Fruit fly (Drosophila melanogaster) whole organism, embryonic: ENCODE results near the gene kri.

ENCODE experiments used
- Ada2b ChIP-seq: fragments of 200-800 bp; sonication (Bioruptor generic); IDR thresholded peaks from 2 replicates; pipeline ENCODE4 v1.3.6; 2022; ENCODE audit warnings: missing biosample characterization, missing genetic modification characterization
- Atf-2 ChIP-seq: fragments of 200-800 bp; sonication (Bioruptor generic); optimal IDR thresholded peaks from 2 replicates; lab custom pipeline; 2016; ENCODE audit warnings: missing biosample characterization, missing genetic modification characterization
- BEAF-32 ChIP-seq: fragments of 200-800 bp; sonication (Bioruptor generic); optimal IDR thresholded peaks from 3 replicates; lab custom pipeline; 2017; ENCODE audit warnings: missing biosample characterization, missing genetic modification characterization, mild to moderate bottlenecking, moderate library complexity, missing genetic modification reagents
- CG11723 ChIP-seq: fragments of 200-800 bp; sonication (Bioruptor generic); optimal IDR thresholded peaks from 2 replicates; lab custom pipeline; 2017; ENCODE audit warnings: missing biosample characterization, mild to moderate bottlenecking, missing genetic modification characterization
- CG12299 ChIP-seq: fragments of 200-800 bp; sonication (Bioruptor generic); optimal IDR thresholded peaks from 2 replicates; lab custom pipeline; 2018; ENCODE audit warnings: missing biosample characterization, mild to moderate bottlenecking, missing genetic modification characterization
- CG12744 ChIP-seq: fragments of 200-800 bp; sonication (Bioruptor generic); optimal IDR thresholded peaks from 2 replicates; lab custom pipeline; 2016; ENCODE audit warnings: missing biosample characterization, missing genetic modification characterization
- CG13424 ChIP-seq: fragments of 200-800 bp; sonication (Bioruptor generic); optimal IDR thresholded peaks from 2 replicates; lab custom pipeline; 2019; ENCODE audit warnings: missing biosample characterization, mild to moderate bottlenecking, missing genetic modification characterization, moderate library complexity
- CG14667 ChIP-seq: fragments of 200-800 bp; sonication (Bioruptor generic); IDR thresholded peaks from 2 replicates; pipeline ENCODE4 v1.3.6; 2022; ENCODE audit warnings: missing biosample characterization, missing genetic modification characterization
- CG15479 ChIP-seq: fragments of 200-800 bp; sonication (Bioruptor generic); optimal IDR thresholded peaks from 3 replicates; lab custom pipeline; 2019; ENCODE audit warnings: missing biosample characterization, mild to moderate bottlenecking, missing genetic modification characterization, moderate library complexity
- CG1602 ChIP-seq: fragments of 200-800 bp; sonication (Bioruptor generic); optimal IDR thresholded peaks from 3 replicates; lab custom pipeline; 2016; ENCODE audit warnings: missing biosample characterization, missing genetic modification characterization
- CG17829 ChIP-seq: fragments of 200-800 bp; optimal IDR thresholded peaks from 2 replicates; lab custom pipeline; 2019; ENCODE audit warnings: missing biosample characterization, mild to moderate bottlenecking, missing genetic modification characterization, moderate library complexity
- CG18011 ChIP-seq: fragments of 200-800 bp; sonication (Bioruptor generic); optimal IDR thresholded peaks from 2 replicates; lab custom pipeline; 2017; ENCODE audit warnings: missing biosample characterization, missing genetic modification characterization, mild to moderate bottlenecking, moderate library complexity, missing genotype
- CG31441 ChIP-seq: fragments of 200-800 bp; sonication (Bioruptor generic); IDR thresholded peaks from 2 replicates; pipeline ENCODE4 v1.3.6; 2022; ENCODE audit warnings: missing biosample characterization, missing genetic modification characterization
- CG4328 ChIP-seq: fragments of 200-800 bp; sonication (Bioruptor generic); optimal IDR thresholded peaks from 3 replicates; lab custom pipeline; 2017; ENCODE audit warnings: missing biosample characterization, missing genetic modification reagents, missing genetic modification characterization
- CG6791 ChIP-seq: fragments of 200-800 bp; sonication (Bioruptor generic); IDR thresholded peaks from 3 replicates; pipeline ENCODE4 v1.3.6; 2022; ENCODE audit warnings: missing biosample characterization, missing genetic modification characterization; ENCODE audit not compliant: partially characterized antibody
- CG8089 ChIP-seq: fragments of 200-800 bp; sonication (Bioruptor generic); optimal IDR thresholded peaks from 3 replicates; lab custom pipeline; 2016; ENCODE audit warnings: missing biosample characterization, missing genetic modification characterization
- CG8924 ChIP-seq: fragments of 200-800 bp; optimal IDR thresholded peaks from 3 replicates; lab custom pipeline; 2019; ENCODE audit warnings: missing biosample characterization, mild to moderate bottlenecking, missing genetic modification characterization, moderate library complexity
- Deaf1 ChIP-seq: fragments of 200-800 bp; optimal IDR thresholded peaks from 3 replicates; lab custom pipeline; 2019; ENCODE audit warnings: missing biosample characterization, mild to moderate bottlenecking, missing genetic modification characterization, moderate library complexity
- Dfd ChIP-seq, 2 experiments: fragments of >200 bp; optimal IDR thresholded peaks; 2 replicates each; lab custom pipeline; 2017; ENCODE audit warnings: missing biosample characterization in 2 of 2, missing genetic modification characterization in 2 of 2
- Dref ChIP-seq: fragments of 200-800 bp; sonication (Bioruptor generic); IDR thresholded peaks from 2 replicates; pipeline ENCODE4 v1.3.6; 2022; ENCODE audit warnings: missing biosample characterization, missing genetic modification characterization
- Fer3 ChIP-seq: fragments of 200-800 bp; sonication (Bioruptor generic); optimal IDR thresholded peaks from 2 replicates; lab custom pipeline; 2018; ENCODE audit warnings: missing biosample characterization, mild to moderate bottlenecking, missing genetic modification characterization, moderate library complexity
- Hr3 ChIP-seq: fragments of 200-800 bp; sonication (Bioruptor generic); optimal IDR thresholded peaks from 3 replicates; lab custom pipeline; 2016; ENCODE audit warnings: missing biosample characterization, missing genetic modification characterization
- Hr51 ChIP-seq, 2 experiments: fragments of 200-800 bp; sonication (Bioruptor generic); optimal IDR thresholded peaks; 2 replicates in 1 of 2; 3 replicates in 1 of 2; lab custom pipeline; 2016 to 2018; ENCODE audit warnings: missing biosample characterization in 2 of 2, missing genetic modification characterization in 2 of 2, mild to moderate bottlenecking in 1 of 2, moderate library complexity in 1 of 2
- Pdp1 ChIP-seq, 2 experiments: fragments of 200-800 bp; sonication (Bioruptor generic); optimal IDR thresholded peaks; 3 replicates each; lab custom pipeline; 2016; ENCODE audit warnings: missing biosample characterization in 2 of 2, missing genetic modification characterization in 2 of 2, mild to moderate bottlenecking in 1 of 2, moderate library complexity in 1 of 2
- TFAM ChIP-seq: fragments of 200-800 bp; sonication (Bioruptor generic); optimal IDR thresholded peaks from 2 replicates; lab custom pipeline; 2017; ENCODE audit warnings: missing biosample characterization, missing genetic modification characterization, inconsistent platforms
- Xbp1 ChIP-seq: fragments of 200-800 bp; sonication (Bioruptor generic); optimal IDR thresholded peaks from 3 replicates; lab custom pipeline; 2016; ENCODE audit warnings: missing biosample characterization, mild to moderate bottlenecking, missing genetic modification characterization
- ab ChIP-seq: fragments of 200-800 bp; sonication (Bioruptor generic); optimal IDR thresholded peaks from 2 replicates; lab custom pipeline; 2016; ENCODE audit warnings: missing biosample characterization, missing genetic modification characterization
- chif ChIP-seq, 2 experiments: fragments of 200-800 bp; sonication (Bioruptor generic); optimal IDR thresholded peaks; 3 replicates each; lab custom pipeline; 2016; ENCODE audit warnings: missing biosample characterization in 2 of 2, missing genetic modification characterization in 2 of 2
- chinmo ChIP-seq: fragments of 200-800 bp; sonication (Bioruptor generic); IDR thresholded peaks from 4 replicates; pipeline ENCODE4 v1.3.6; 2022; ENCODE audit warnings: missing biosample characterization, missing genetic modification characterization; ENCODE audit not compliant: partially characterized antibody
- croc ChIP-seq: fragments of 200-800 bp; sonication (Bioruptor generic); conservative IDR thresholded peaks from 3 replicates; pipeline ENCODE4 v1.3.6; 2022; ENCODE audit warnings: missing biosample characterization, missing genetic modification characterization
- dmrt11E ChIP-seq: fragments of 200-800 bp; sonication (Bioruptor generic); optimal IDR thresholded peaks from 3 replicates; lab custom pipeline; 2018; ENCODE audit warnings: missing biosample characterization, mild to moderate bottlenecking, missing genetic modification characterization, moderate library complexity
- esg ChIP-seq: fragments of 200-800 bp; sonication (Bioruptor generic); conservative IDR thresholded peaks from 2 replicates; pipeline ENCODE4 v1.3.6; 2022; ENCODE audit warnings: missing biosample characterization, missing genetic modification characterization
- ewg ChIP-seq: fragments of 200-800 bp; sonication (Bioruptor generic); optimal IDR thresholded peaks from 3 replicates; lab custom pipeline; 2017; ENCODE audit warnings: mild to moderate bottlenecking, missing biosample characterization, missing genetic modification reagents, missing genetic modification characterization
- fd64A ChIP-seq: fragments of 200-800 bp; sonication (Bioruptor generic); optimal IDR thresholded peaks from 3 replicates; lab custom pipeline; 2018; ENCODE audit warnings: missing biosample characterization, mild to moderate bottlenecking, missing genetic modification characterization
- grn ChIP-seq: fragments of 200-800 bp; sonication (Bioruptor generic); optimal IDR thresholded peaks from 3 replicates; lab custom pipeline; 2017; ENCODE audit warnings: missing biosample characterization, missing genetic modification characterization
- her ChIP-seq: fragments of 200-800 bp; sonication (Bioruptor generic); optimal IDR thresholded peaks from 2 replicates; lab custom pipeline; 2016; ENCODE audit warnings: missing biosample characterization, missing genetic modification characterization
- mirr ChIP-seq: fragments of 200-800 bp; sonication (Bioruptor generic); optimal IDR thresholded peaks from 3 replicates; lab custom pipeline; 2018; ENCODE audit warnings: missing biosample characterization, mild to moderate bottlenecking, missing genetic modification characterization
- nerfin-2 ChIP-seq: fragments of 200-800 bp; sonication (Bioruptor generic); IDR thresholded peaks from 2 replicates; pipeline ENCODE4 v1.3.6; 2022; ENCODE audit warnings: missing biosample characterization, missing genetic modification characterization; ENCODE audit not compliant: partially characterized antibody
- pfk ChIP-seq: fragments of 200-800 bp; sonication (Bioruptor generic); optimal IDR thresholded peaks from 2 replicates; lab custom pipeline; 2018; ENCODE audit warnings: missing biosample characterization, mild to moderate bottlenecking, missing genetic modification characterization, moderate library complexity
- prd ChIP-seq, 3 experiments: fragments of >200 bp in 2 of 3; fragments of 200-800 bp in 1 of 3; sonication (Bioruptor generic) in 1 of 3; optimal IDR thresholded peaks in 2 of 3; IDR thresholded peaks in 1 of 3; 2 replicates in 2 of 3; 3 replicates in 1 of 3; pipeline versions ENCODE4 v1.3.6 to Lab custom; 2017 to 2022; ENCODE audit warnings: missing biosample characterization in 1 of 3, missing genetic modification characterization in 1 of 3
- sc ChIP-seq, 3 experiments: fragments of >200 bp in 2 of 3; fragments of 200-800 bp in 1 of 3; sonication (Bioruptor generic) in 1 of 3; optimal IDR thresholded peaks; 2 replicates in 2 of 3; 3 replicates in 1 of 3; lab custom pipeline; 2017; ENCODE audit warnings: mild to moderate bottlenecking in 1 of 3, missing biosample characterization in 1 of 3, missing genetic modification characterization in 1 of 3, missing genetic modification reagents in 1 of 3
- sna ChIP-seq: fragments of 200-800 bp; sonication (Bioruptor generic); IDR thresholded peaks from 2 replicates; pipeline ENCODE4 v1.3.6; 2022; ENCODE audit warnings: missing biosample characterization, missing genetic modification characterization; ENCODE audit not compliant: partially characterized antibody
- so ChIP-seq: fragments of 200-800 bp; sonication (Bioruptor generic); IDR thresholded peaks from 3 replicates; pipeline ENCODE4 v1.3.6; 2022; ENCODE audit warnings: missing biosample characterization, missing genetic modification characterization
- sug ChIP-seq: fragments of 200-800 bp; optimal IDR thresholded peaks from 2 replicates; lab custom pipeline; 2019; ENCODE audit warnings: missing biosample characterization, mild to moderate bottlenecking, missing genetic modification characterization, moderate library complexity
- tio ChIP-seq: fragments of 200-800 bp; sonication (Bioruptor generic); optimal IDR thresholded peaks from 2 replicates; lab custom pipeline; 2017; ENCODE audit warnings: missing biosample characterization, missing genetic modification characterization, inconsistent platforms
- tna ChIP-seq: fragments of 200-800 bp; sonication (Bioruptor generic); IDR thresholded peaks from 2 replicates; pipeline ENCODE4 v1.3.6; 2022; ENCODE audit warnings: missing biosample characterization, missing genetic modification characterization; ENCODE audit not compliant: partially characterized antibody
- toy ChIP-seq: fragments of 200-800 bp; sonication (Bioruptor generic); IDR thresholded peaks from 2 replicates; pipeline ENCODE4 v1.3.6; 2022; ENCODE audit warnings: missing biosample characterization, missing genetic modification characterization
- wdn ChIP-seq: fragments of 200-800 bp; sonication (Bioruptor generic); IDR thresholded peaks from 2 replicates; pipeline ENCODE4 v1.3.6; 2022; ENCODE audit warnings: missing biosample characterization, missing genetic modification characterization
- zfh2 ChIP-seq: fragments of 200-800 bp; sonication (Bioruptor generic); optimal IDR thresholded peaks from 2 replicates; lab custom pipeline; 2016; ENCODE audit warnings: missing biosample characterization, missing genetic modification characterization

Gene kri

dm6 chr3L:5813016-5813415 lies 2.2 kb downstream of the kri start, which contains the start of gene mad2 (continued):
- no peak for TF ChIP-seq CG12744 (GFP tag; lab: Kevin White, UChicago)
- TF ChIP-seq nerfin-2 (GFP tag; lab: Robert Waterston, UW): no peak
- TF ChIP-seq wdn (GFP tag; lab: Robert Waterston, UW): no peak
- TF ChIP-seq esg (GFP tag; lab: Robert Waterston, UW): no peak
- peak; percentile 25 for TF ChIP-seq sug (tag; lab: Kevin White, UChicago)
- peak; percentile 14 for TF ChIP-seq CG8924 (tag; lab: Kevin White, UChicago)
- no peak for TF ChIP-seq CG4328
- TF ChIP-seq CG11723: no peak
- no peak for TF ChIP-seq Ada2b
- no peak for TF ChIP-seq fd64A (GFP tag; lab: Kevin White, UChicago)
- TF ChIP-seq CG1602 (GFP tag; lab: Kevin White, UChicago): no peak
- TF ChIP-seq Dref (GFP tag; lab: Robert Waterston, UW): peak; percentile 96
- TF ChIP-seq CG13424 (tag; lab: Kevin White, UChicago): peak; percentile 35
- peak; percentile 25 for TF ChIP-seq CG17829 (tag; lab: Kevin White, UChicago)
- TF ChIP-seq sc (optimal IDR thresholded peaks at IDR 0.05; lab: Kevin White, UChicago): no peak
- no peak for TF ChIP-seq sc (GFP tag; optimal IDR thresholded peaks at IDR 0.05; lab: Kevin White, UChicago)
- no peak for TF ChIP-seq Fer3 (tag; lab: Kevin White, UChicago)
- no peak for TF ChIP-seq so (GFP tag; lab: Robert Waterston, UW)
- no peak for TF ChIP-seq toy
- no peak for TF ChIP-seq croc (GFP tag; lab: Robert Waterston, UW)
- peak; percentile 4 for TF ChIP-seq ewg (GFP tag; lab: Kevin White, UChicago)
- TF ChIP-seq Xbp1 (GFP tag; lab: Kevin White, UChicago): no peak
- peak; percentile 53; the same call in 1 of the 2 replicates for TF ChIP-seq tna
- TF ChIP-seq Deaf1 (tag; lab: Kevin White, UChicago): no peak
- no peak for TF ChIP-seq CG18011 (GFP tag; lab: Kevin White, UChicago)
- peak in 1 of 2 experiments; percentile 48 for TF ChIP-seq Pdp1 (GFP tag; optimal IDR thresholded peaks at IDR 0.05; lab: Kevin White, UChicago)
- peak; percentile 74 for TF ChIP-seq CG6791 (GFP tag; lab: Robert Waterston, UW)
- no peak for TF ChIP-seq Atf-2 (GFP tag; lab: Kevin White, UChicago)
- TF ChIP-seq TFAM (GFP tag; lab: Kevin White, UChicago): no peak
- TF ChIP-seq grn (GFP tag; lab: Kevin White, UChicago): no peak
- peak; percentile 15 for TF ChIP-seq CG12299 (tag; lab: Kevin White, UChicago)
- TF ChIP-seq CG31441: no peak
- no peak for TF ChIP-seq prd (optimal IDR thresholded peaks at IDR 0.05; lab: Kevin White, UChicago)
- no peak for TF ChIP-seq prd (GFP tag; IDR thresholded peaks at IDR 0.05; lab: Robert Waterston, UW)
- no peak for TF ChIP-seq Hr3 (GFP tag; lab: Kevin White, UChicago)
- no peak for TF ChIP-seq CG8089 (GFP tag; lab: Kevin White, UChicago)
- TF ChIP-seq pfk (GFP tag; lab: Kevin White, UChicago): no peak
- TF ChIP-seq tio (GFP tag; lab: Kevin White, UChicago): no peak
- peak; percentile 53; the same call in 1 of the 2 replicates for TF ChIP-seq sna (GFP tag; lab: Robert Waterston, UW)
- TF ChIP-seq her (GFP tag; lab: Kevin White, UChicago): no peak
- TF ChIP-seq BEAF-32: peak; percentile 74
- no peak for TF ChIP-seq CG14667 (GFP tag; lab: Robert Waterston, UW)
- no peak for TF ChIP-seq ab
- TF ChIP-seq Dfd (GFP tag; optimal IDR thresholded peaks at IDR 0.05; lab: Kevin White, UChicago): no peak
- peak; percentile 85 for TF ChIP-seq CG15479 (GFP tag; lab: Kevin White, UChicago)
- no peak for TF ChIP-seq dmrt11E
- peak; percentile 8 for TF ChIP-seq zfh2 (GFP tag; lab: Kevin White, UChicago)
- no peak for TF ChIP-seq chinmo
- no peak for TF ChIP-seq Hr51 (GFP tag; optimal IDR thresholded peaks at IDR 0.05; lab: Kevin White, UChicago)
- TF ChIP-seq mirr: no peak
- peak; percentile 9 to 28 for TF ChIP-seq chif (GFP tag; optimal IDR thresholded peaks at IDR 0.05; lab: Kevin White, UChicago)
